Worm (Caenorhabditis elegans) whole organism, L3 larva: ENCODE results near the gene F13B6.1.

Experiments used
- R02D3.7 ChIP-seq: fragments of 150-350 bp; optimal IDR thresholded peaks from 2 replicates; lab custom pipeline; 2014; ENCODE audit warnings: missing biosample characterization, missing genetic modification characterization
- ZK546.5 ChIP-seq: sonication (generic microtip); optimal IDR thresholded peaks from 2 replicates; lab custom pipeline; 2017; ENCODE audit warnings: missing biosample characterization, missing genetic modification characterization
- aly-2 ChIP-seq: fragments of 150-350 bp; optimal IDR thresholded peaks from 2 replicates; lab custom pipeline; 2014; ENCODE audit warnings: missing biosample characterization, missing genetic modification characterization
- ceh-16 ChIP-seq: sonication (generic microtip); optimal IDR thresholded peaks from 2 replicates; lab custom pipeline; 2017; ENCODE audit warnings: missing biosample characterization, missing genetic modification characterization
- ceh-82 ChIP-seq: fragments of 150-350 bp; optimal IDR thresholded peaks from 2 replicates; lab custom pipeline; 2014; ENCODE audit warnings: missing biosample characterization, missing genetic modification characterization
- daf-12 ChIP-seq: fragments of 150-350 bp; optimal IDR thresholded peaks from 2 replicates; lab custom pipeline; 2014; ENCODE audit warnings: missing biosample characterization, missing genetic modification reagents, missing genetic modification characterization
- egl-5 ChIP-seq: fragments of 150-350 bp; optimal IDR thresholded peaks from 2 replicates; lab custom pipeline; 2017; ENCODE audit warnings: missing biosample characterization, missing genetic modification reagents, missing genetic modification characterization, inconsistent platforms
- elt-2 ChIP-seq: sonication (generic microtip); optimal IDR thresholded peaks from 2 replicates; lab custom pipeline; 2016; ENCODE audit warnings: missing genetic modification reagents, mild to moderate bottlenecking, missing genetic modification characterization, missing compliant biosample characterization
- elt-3 ChIP-seq, 3 experiments: fragments of 150-350 bp in 1 of 3; sonication (generic microtip) in 2 of 3; optimal IDR thresholded peaks; 2 replicates in 2 of 3; 4 replicates in 1 of 3; lab custom pipeline; 2014 to 2017; ENCODE audit warnings: missing biosample characterization in 3 of 3, missing genetic modification characterization in 3 of 3
- fkh-10 ChIP-seq: sonication (generic microtip); optimal IDR thresholded peaks from 2 replicates; lab custom pipeline; 2017; ENCODE audit warnings: missing biosample characterization, missing genetic modification reagents, missing genetic modification characterization
- fkh-2 ChIP-seq: fragments of 150-350 bp; optimal IDR thresholded peaks from 2 replicates; lab custom pipeline; 2014; ENCODE audit warnings: missing biosample characterization, missing genetic modification reagents, missing genetic modification characterization
- hmg-11 ChIP-seq: sonication (generic microtip); optimal IDR thresholded peaks from 2 replicates; lab custom pipeline; 2016; ENCODE audit warnings: missing genetic modification characterization, missing compliant biosample characterization
- jun-1 ChIP-seq: fragments of 150-350 bp; optimal IDR thresholded peaks from 2 replicates; lab custom pipeline; 2014; ENCODE audit warnings: missing biosample characterization, missing genetic modification reagents, missing genetic modification characterization
- lin-15B ChIP-seq: fragments of 150-350 bp; optimal IDR thresholded peaks from 2 replicates; lab custom pipeline; 2014; ENCODE audit warnings: missing biosample characterization, missing genetic modification characterization
- lin-39 ChIP-seq: fragments of 150-350 bp; optimal IDR thresholded peaks from 2 replicates; lab custom pipeline; 2018; ENCODE audit warnings: missing biosample characterization, missing genetic modification reagents, missing genetic modification characterization
- lsy-12 ChIP-seq: sonication (generic microtip); optimal IDR thresholded peaks from 2 replicates; lab custom pipeline; 2016; ENCODE audit warnings: mild to moderate bottlenecking, missing genetic modification characterization, missing compliant biosample characterization
- mml-1 ChIP-seq: fragments of 150-350 bp; sonication (generic microtip); optimal IDR thresholded peaks from 3 replicates; lab custom pipeline; 2014; ENCODE audit warnings: missing biosample characterization, missing genetic modification characterization
- nfya-1 ChIP-seq: sonication (generic microtip); optimal IDR thresholded peaks from 2 replicates; lab custom pipeline; 2017; ENCODE audit warnings: missing genetic modification characterization, mild to moderate bottlenecking, missing compliant biosample characterization, antibody characterized with exemption, moderate library complexity; ENCODE audit not compliant: insufficient read depth
- nhr-11 ChIP-seq: fragments of 150-350 bp; optimal IDR thresholded peaks from 2 replicates; lab custom pipeline; 2014; ENCODE audit warnings: missing biosample characterization, missing genetic modification characterization
- nhr-12 ChIP-seq: fragments of 150-350 bp; optimal IDR thresholded peaks from 2 replicates; lab custom pipeline; 2014; ENCODE audit warnings: missing biosample characterization, missing genetic modification characterization
- nhr-237 ChIP-seq: fragments of 150-350 bp; optimal IDR thresholded peaks from 2 replicates; lab custom pipeline; 2014; ENCODE audit warnings: missing biosample characterization, missing genetic modification characterization
- nhr-25 ChIP-seq: sonication (generic microtip); optimal IDR thresholded peaks from 2 replicates; lab custom pipeline; 2017; ENCODE audit warnings: missing biosample characterization, missing genetic modification characterization
- nhr-28 ChIP-seq: fragments of 150-350 bp; optimal IDR thresholded peaks from 2 replicates; lab custom pipeline; 2014; ENCODE audit warnings: missing biosample characterization, missing genetic modification characterization
- nhr-43 ChIP-seq: sonication (generic microtip); optimal IDR thresholded peaks from 2 replicates; lab custom pipeline; 2016; ENCODE audit warnings: mild to moderate bottlenecking, missing genetic modification characterization, missing compliant biosample characterization; ENCODE audit not compliant: poor library complexity, severe bottlenecking
- nhr-67 ChIP-seq: fragments of 150-350 bp; optimal IDR thresholded peaks from 2 replicates; lab custom pipeline; 2014; ENCODE audit warnings: missing biosample characterization, missing genetic modification characterization
- nhr-76 ChIP-seq: fragments of 150-350 bp; sonication (generic microtip); optimal IDR thresholded peaks from 5 replicates; lab custom pipeline; 2014; ENCODE audit warnings: missing biosample characterization, missing genetic modification characterization
- nhr-77 ChIP-seq: fragments of 150-350 bp; optimal IDR thresholded peaks from 2 replicates; lab custom pipeline; 2014; ENCODE audit warnings: missing biosample characterization, missing genetic modification characterization
- pha-4 ChIP-seq: fragments of 150-350 bp; optimal IDR thresholded peaks from 2 replicates; lab custom pipeline; 2014; ENCODE audit warnings: missing biosample characterization, missing genetic modification reagents, missing genetic modification characterization
- pqm-1 ChIP-seq: fragments of 150-350 bp; optimal IDR thresholded peaks from 2 replicates; lab custom pipeline; 2017; ENCODE audit warnings: missing biosample characterization, missing genetic modification characterization, inconsistent platforms
- sea-2 ChIP-seq: fragments of 150-350 bp; sonication (generic microtip); optimal IDR thresholded peaks from 4 replicates; lab custom pipeline; 2014; ENCODE audit warnings: missing biosample characterization, missing genetic modification reagents, missing genetic modification characterization
- skn-1 ChIP-seq: fragments of 150-350 bp; optimal IDR thresholded peaks from 2 replicates; lab custom pipeline; 2014; ENCODE audit warnings: missing biosample characterization, missing genetic modification characterization
- tbx-2 ChIP-seq: sonication (generic microtip); optimal IDR thresholded peaks from 2 replicates; lab custom pipeline; 2016; ENCODE audit warnings: mild to moderate bottlenecking, missing genetic modification characterization, missing compliant biosample characterization
- unc-39 ChIP-seq: sonication (generic microtip); optimal IDR thresholded peaks from 4 replicates; lab custom pipeline; 2017; ENCODE audit warnings: missing biosample characterization, missing genetic modification characterization
- unc-62 ChIP-seq: fragments of 150-350 bp; sonication (generic microtip); optimal IDR thresholded peaks from 4 replicates; lab custom pipeline; 2014; ENCODE audit warnings: missing biosample characterization, missing genetic modification reagents, missing genetic modification characterization
- zag-1 ChIP-seq: fragments of 150-350 bp; optimal IDR thresholded peaks from 2 replicates; lab custom pipeline; 2014; ENCODE audit warnings: missing biosample characterization, missing genetic modification characterization
- ztf-11 ChIP-seq: fragments of 150-350 bp; optimal IDR thresholded peaks from 2 replicates; lab custom pipeline; 2014; ENCODE audit warnings: missing biosample characterization, missing genetic modification characterization
- ztf-4 ChIP-seq: fragments of 150-350 bp; optimal IDR thresholded peaks from 2 replicates; lab custom pipeline; 2014; ENCODE audit warnings: missing biosample characterization, missing genetic modification characterization

The F13B6.1 gene

DNA sequence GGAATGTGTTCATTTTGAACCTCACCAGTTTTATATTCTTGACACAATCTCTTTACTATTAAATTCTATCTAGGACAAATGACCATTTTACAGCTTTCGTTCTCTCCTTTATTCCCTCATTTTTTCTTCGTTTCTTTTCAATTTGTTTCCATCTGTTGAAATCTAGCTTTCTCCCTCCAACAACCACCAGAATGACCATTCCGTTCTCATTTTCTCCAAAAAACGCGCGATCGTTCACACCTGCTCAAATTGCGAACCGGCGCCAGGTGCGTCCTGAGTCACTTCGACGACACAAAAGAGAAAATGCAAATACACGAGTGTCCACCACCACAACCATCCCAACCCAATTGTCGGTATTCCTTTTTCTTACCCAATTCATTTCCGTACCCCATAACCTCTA lies at the start of gene F13B6.1:
F13B6.1 (plus strand) TSS at position 301 of the 400 bp plus-strand sequence.
- TF ChIP-seq sea-2 (GFP tag; lab: Kevin White, UChicago), result no peak
- no peak for TF ChIP-seq nfya-1 (tag; lab: Kevin White, UChicago)
- TF ChIP-seq unc-39 (tag; lab: Kevin White, UChicago), result no peak
- no peak for TF ChIP-seq nhr-25 (tag; lab: Kevin White, UChicago)
- TF ChIP-seq ceh-82 (tag; lab: Kevin White, UChicago), result no peak
- no peak for TF ChIP-seq nhr-43
- no peak for TF ChIP-seq jun-1 (tag; lab: Kevin White, UChicago)
- TF ChIP-seq lin-39, result no peak
- no peak for TF ChIP-seq zag-1 (tag; lab: Kevin White, UChicago)

DNA sequence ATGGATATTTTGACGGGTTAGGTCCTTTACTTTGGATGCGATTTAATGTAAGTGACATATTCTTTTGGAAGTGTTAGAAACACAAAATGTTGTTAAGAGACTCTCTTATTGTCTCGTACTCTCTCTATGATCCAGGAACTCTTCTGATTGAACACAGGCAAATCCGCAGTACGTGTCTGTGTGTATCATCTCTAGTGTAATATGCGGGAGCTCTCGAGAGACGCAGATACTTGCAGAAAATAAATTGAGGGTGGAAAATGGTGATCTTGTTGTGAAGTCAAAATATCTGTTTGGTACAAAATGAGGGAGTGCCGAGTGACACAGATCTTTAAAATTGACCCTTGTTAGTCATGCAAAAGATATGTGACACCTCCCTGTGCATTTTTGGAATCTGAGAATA lies 49.6 kb upstream of the F13B6.1 start:
- TF ChIP-seq sea-2 (GFP tag; lab: Kevin White, UChicago) (no peak), nhr-67 (tag; lab: Kevin White, UChicago) (no peak), pqm-1 (tag; lab: Kevin White, UChicago) (no peak), pha-4 (tag; lab: Kevin White, UChicago) (no peak), skn-1 (tag; lab: Kevin White, UChicago) (no peak), zag-1 (tag; lab: Kevin White, UChicago) (no peak), nhr-77 (tag; lab: Kevin White, UChicago) (no peak), unc-39 (tag; lab: Kevin White, UChicago) (no peak), tbx-2 (tag; lab: Kevin White, UChicago) (no peak), elt-2 (tag; lab: Kevin White, UChicago) (no peak), R02D3.7 (tag; lab: Kevin White, UChicago) (no peak), ZK546.5 (tag; lab: Kevin White, UChicago) (no peak), nhr-12 (no peak)

DNA sequence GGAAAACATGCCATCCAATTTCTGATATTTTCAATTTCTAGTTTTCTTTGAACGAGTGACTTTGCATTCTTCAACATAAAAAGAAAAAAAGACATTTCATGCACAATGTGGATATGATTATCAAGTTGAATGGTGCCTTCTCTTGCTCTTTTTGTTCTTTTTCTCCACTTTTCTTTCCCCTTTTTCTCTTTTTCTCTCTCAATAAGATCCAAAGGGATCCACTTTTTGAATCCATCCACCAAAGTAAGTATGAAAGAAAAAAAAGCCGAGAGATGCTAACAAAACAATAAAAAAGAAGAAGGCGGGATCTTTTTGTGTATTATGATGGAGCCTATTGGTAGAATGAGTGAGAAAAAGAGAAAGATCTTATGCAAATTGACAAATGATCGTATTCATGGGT lies 49.0 kb upstream of the F13B6.1 start:
- no peak for TF ChIP-seq nhr-237 (tag; lab: Kevin White, UChicago)
- TF ChIP-seq R02D3.7 (tag; lab: Kevin White, UChicago), result no peak
- no peak for TF ChIP-seq nfya-1 (tag; lab: Kevin White, UChicago)
- no peak for TF ChIP-seq unc-39 (tag; lab: Kevin White, UChicago)
- no peak for TF ChIP-seq lin-39
- TF ChIP-seq fkh-10 (GFP tag; lab: Kevin White, UChicago), result peak; percentile 82
- TF ChIP-seq elt-2 (tag; lab: Kevin White, UChicago), result no peak

DNA sequence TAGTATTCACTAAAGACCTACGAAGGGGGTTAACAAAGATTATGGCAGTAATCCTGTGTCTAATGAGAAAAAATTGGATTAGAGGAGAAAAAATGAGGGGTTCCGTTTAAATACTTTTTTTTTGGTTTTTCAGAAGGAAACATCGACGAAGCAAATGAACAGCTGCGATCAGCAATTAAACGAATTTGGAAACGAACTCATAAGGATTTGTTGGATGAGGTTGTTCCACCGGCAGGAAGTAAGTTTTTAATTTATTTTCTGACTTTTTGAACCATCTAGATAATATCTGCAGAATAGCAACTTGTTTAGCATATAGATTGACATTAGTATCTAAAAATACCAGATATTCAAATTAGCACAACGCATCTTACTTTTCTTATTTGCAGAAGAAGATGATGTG lies 42.8 kb upstream of the F13B6.1 start:
- TF ChIP-seq fkh-2 (tag; lab: Kevin White, UChicago) (no peak), unc-39 (tag; lab: Kevin White, UChicago) (no peak), nhr-25 (tag; lab: Kevin White, UChicago) (no peak), ceh-16 (tag; lab: Kevin White, UChicago) (no peak), nhr-43 (no peak), mml-1 (no peak), R02D3.7 (tag; lab: Kevin White, UChicago) (no peak), lin-39 (no peak), nfya-1 (tag; lab: Kevin White, UChicago) (no peak)

DNA sequence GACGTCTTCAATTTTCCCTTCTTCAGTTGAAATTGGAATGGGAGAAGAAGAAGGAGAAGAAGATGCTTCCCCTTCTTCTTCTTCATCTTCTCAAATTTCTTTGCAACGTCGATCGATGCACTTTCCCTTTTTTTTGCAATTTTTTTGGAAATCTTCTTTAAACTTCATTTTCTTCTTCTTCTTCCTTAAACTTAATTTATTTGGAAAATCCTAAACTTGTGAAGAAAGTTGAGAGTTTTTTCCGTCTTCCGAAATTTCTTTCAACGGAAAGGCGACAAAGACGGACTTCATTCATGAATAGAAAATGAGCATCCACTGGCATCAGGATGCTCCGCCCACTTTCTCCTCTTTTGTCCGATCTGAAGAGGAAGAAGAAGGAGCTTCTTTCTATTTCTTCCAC lies 42.2 kb upstream of the F13B6.1 start:
- TF ChIP-seq nhr-28 (tag; lab: Kevin White, UChicago) (no peak), fkh-10 (GFP tag; lab: Kevin White, UChicago) (peak; percentile 96)

DNA sequence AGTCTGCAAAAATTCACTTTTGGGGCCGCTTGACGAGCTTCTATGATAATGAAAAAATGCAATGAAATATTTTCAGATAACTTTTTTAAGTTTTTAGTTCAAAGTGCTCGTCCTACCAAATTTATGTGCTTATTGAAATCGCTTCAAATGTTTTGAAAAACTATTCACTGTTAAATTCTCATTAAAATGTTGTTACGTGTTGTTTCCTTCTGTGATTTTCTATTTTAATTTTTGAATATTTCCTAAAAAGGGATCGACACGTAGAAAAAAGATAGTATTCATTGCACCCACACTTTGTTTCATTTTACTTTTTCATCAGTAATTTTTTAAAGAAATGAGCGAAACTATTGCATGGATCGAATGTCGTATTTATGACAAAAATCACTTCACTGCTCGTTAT lies 37.5 kb upstream of the F13B6.1 start, which contains the start of gene B0496.6:
B0496.6 (plus strand) TSS at position 301 of the 400 bp plus-strand sequence.
- TF ChIP-seq lin-15B (no peak), nhr-76 (tag; lab: Kevin White, UChicago) (no peak), daf-12 (tag; lab: Kevin White, UChicago) (no peak), nhr-67 (tag; lab: Kevin White, UChicago) (no peak), jun-1 (tag; lab: Kevin White, UChicago) (no peak), nhr-11 (tag; lab: Kevin White, UChicago) (no peak), ztf-11 (no peak), hmg-11 (tag; lab: Kevin White, UChicago) (no peak), unc-62 (no peak), ceh-16 (tag; lab: Kevin White, UChicago) (no peak), skn-1 (tag; lab: Kevin White, UChicago) (no peak), nhr-25 (tag; lab: Kevin White, UChicago) (no peak), lsy-12 (tag; lab: Kevin White, UChicago) (no peak), elt-3 (tag; optimal IDR thresholded peaks at IDR 0.05; lab: Kevin White, UChicago) (no peak), aly-2 (no peak), ztf-4 (tag; lab: Kevin White, UChicago) (no peak), egl-5 (tag; lab: Kevin White, UChicago) (no peak)
